Fruit fly (Drosophila melanogaster) whole organism, embryonic: ENCODE data around the gene CG6230.
A peak's percentile ranks its signal among the peaks of the same experiment; 100 is the strongest.

Experiments used
- Atf-2 ChIP-seq: fragments of 200-800 bp; sonication (Bioruptor generic); optimal IDR thresholded peaks from 2 replicates; lab custom pipeline; 2016; ENCODE audit warnings: missing biosample characterization, missing genetic modification characterization
- C15 ChIP-seq: fragments of 200-800 bp; sonication (Bioruptor generic); IDR thresholded peaks from 3 replicates; pipeline ENCODE4 v1.3.6; 2022; ENCODE audit warnings: missing biosample characterization, missing genetic modification characterization
- CG11696 ChIP-seq: fragments of 200-800 bp; sonication (Bioruptor generic); IDR thresholded peaks from 2 replicates; pipeline ENCODE4 v1.3.6; 2022; ENCODE audit warnings: missing biosample characterization, missing genetic modification characterization
- CG12299 ChIP-seq: fragments of 200-800 bp; sonication (Bioruptor generic); optimal IDR thresholded peaks from 2 replicates; lab custom pipeline; 2018; ENCODE audit warnings: missing biosample characterization, mild to moderate bottlenecking, missing genetic modification characterization
- CG13123 ChIP-seq: fragments of 200-800 bp; sonication (Bioruptor generic); optimal IDR thresholded peaks from 2 replicates; lab custom pipeline; 2016; ENCODE audit warnings: missing biosample characterization, missing genetic modification characterization
- CG17328 ChIP-seq: fragments of 200-800 bp; sonication (Bioruptor generic); IDR thresholded peaks from 2 replicates; pipeline ENCODE4 v1.3.6; 2022; ENCODE audit warnings: missing biosample characterization, missing genetic modification characterization
- CG18599 ChIP-seq: fragments of 200-800 bp; sonication (Bioruptor generic); optimal IDR thresholded peaks from 3 replicates; lab custom pipeline; 2017; ENCODE audit warnings: missing biosample characterization, missing genetic modification characterization, mild to moderate bottlenecking, moderate library complexity, missing genetic modification reagents
- CG18619 ChIP-seq: fragments of 200-800 bp; sonication (Bioruptor generic); optimal IDR thresholded peaks from 3 replicates; lab custom pipeline; 2017; ENCODE audit warnings: missing biosample characterization, mild to moderate bottlenecking, missing genetic modification characterization
- CG2116 ChIP-seq: fragments of 200-800 bp; sonication (Bioruptor generic); optimal IDR thresholded peaks from 3 replicates; lab custom pipeline; 2018; ENCODE audit warnings: missing biosample characterization, mild to moderate bottlenecking, missing genetic modification characterization
- CG2678 ChIP-seq: fragments of 200-800 bp; sonication (Bioruptor generic); optimal IDR thresholded peaks from 3 replicates; lab custom pipeline; 2019; ENCODE audit warnings: missing biosample characterization, mild to moderate bottlenecking, missing genetic modification characterization, moderate library complexity
- CG3407 ChIP-seq: fragments of 200-800 bp; sonication (Bioruptor generic); optimal IDR thresholded peaks from 2 replicates; lab custom pipeline; 2018; ENCODE audit warnings: missing biosample characterization, mild to moderate bottlenecking, missing genetic modification characterization
- CG34224 ChIP-seq: fragments of 200-800 bp; sonication (Bioruptor generic); IDR thresholded peaks from 3 replicates; pipeline ENCODE4 v1.3.6; 2022; ENCODE audit warnings: missing biosample characterization, missing genetic modification characterization; ENCODE audit not compliant: partially characterized antibody
- CG34376 ChIP-seq: fragments of 200-800 bp; sonication (Bioruptor generic); optimal IDR thresholded peaks from 2 replicates; lab custom pipeline; 2018; ENCODE audit warnings: missing biosample characterization, mild to moderate bottlenecking, missing genetic modification characterization
- CG4360 ChIP-seq: fragments of 200-800 bp; sonication (Bioruptor generic); IDR thresholded peaks from 2 replicates; pipeline ENCODE4 v1.3.6; 2022; ENCODE audit warnings: missing biosample characterization, missing genetic modification characterization
- CG4854 ChIP-seq: fragments of 200-800 bp; sonication (Bioruptor generic); optimal IDR thresholded peaks from 2 replicates; lab custom pipeline; 2016; ENCODE audit warnings: missing biosample characterization, missing genetic modification characterization, inconsistent platforms
- CG6683 ChIP-seq: fragments of 200-800 bp; sonication (Bioruptor generic); optimal IDR thresholded peaks from 2 replicates; lab custom pipeline; 2017; ENCODE audit warnings: missing biosample characterization, mild to moderate bottlenecking, missing genetic modification characterization, missing genetic modification reagents
- CG7556 ChIP-seq: fragments of 200-800 bp; sonication (Bioruptor generic); optimal IDR thresholded peaks from 2 replicates; lab custom pipeline; 2017; ENCODE audit warnings: missing biosample characterization, mild to moderate bottlenecking, missing genetic modification characterization
- CG8388 ChIP-seq: fragments of 200-800 bp; sonication (Bioruptor generic); optimal IDR thresholded peaks from 2 replicates; lab custom pipeline; 2019; ENCODE audit warnings: missing biosample characterization, mild to moderate bottlenecking, missing genetic modification characterization, moderate library complexity
- D ChIP-seq, 2 experiments: fragments of 200-800 bp in 1 of 2; fragments of >200 bp in 1 of 2; sonication (Bioruptor generic) in 1 of 2; optimal IDR thresholded peaks; 2 replicates in 1 of 2; 3 replicates in 1 of 2; lab custom pipeline; 2017; ENCODE audit warnings: mild to moderate bottlenecking in 1 of 2, missing biosample characterization in 1 of 2, missing genetic modification characterization in 1 of 2, missing genetic modification reagents in 1 of 2
- D19A ChIP-seq: fragments of 200-800 bp; optimal IDR thresholded peaks from 3 replicates; lab custom pipeline; 2019; ENCODE audit warnings: missing biosample characterization, mild to moderate bottlenecking, missing genetic modification characterization, moderate library complexity
- Dad ChIP-seq: fragments of 200-800 bp; sonication (Bioruptor generic); optimal IDR thresholded peaks from 3 replicates; lab custom pipeline; 2016; ENCODE audit warnings: missing biosample characterization, missing genetic modification characterization
- Dll ChIP-seq: fragments of 200-800 bp; sonication (Bioruptor generic); IDR thresholded peaks from 4 replicates; pipeline ENCODE4 v1.3.6; 2022; ENCODE audit warnings: missing biosample characterization, missing genetic modification characterization; ENCODE audit not compliant: partially characterized antibody
- Dp ChIP-seq: fragments of 200-800 bp; sonication (Bioruptor generic); optimal IDR thresholded peaks from 2 replicates; lab custom pipeline; 2018; ENCODE audit warnings: missing biosample characterization, mild to moderate bottlenecking, missing genetic modification characterization, moderate library complexity
- HmgD ChIP-seq: fragments of 200-800 bp; sonication (Bioruptor generic); optimal IDR thresholded peaks from 3 replicates; lab custom pipeline; 2016; ENCODE audit warnings: missing biosample characterization, missing genetic modification characterization
- Hr39 ChIP-seq: fragments of >200 bp; optimal IDR thresholded peaks from 2 replicates; lab custom pipeline; 2017
- MBD-R2 ChIP-seq: fragments of 200-800 bp; sonication (Bioruptor generic); IDR thresholded peaks from 2 replicates; pipeline ENCODE4 v1.3.6; 2022; ENCODE audit warnings: missing biosample characterization, missing genetic modification characterization
- Myb ChIP-seq: fragments of 200-800 bp; sonication (Bioruptor generic); optimal IDR thresholded peaks from 2 replicates; lab custom pipeline; 2016; ENCODE audit warnings: missing biosample characterization, missing genetic modification characterization
- Neu2 ChIP-seq: fragments of 200-800 bp; sonication (Bioruptor generic); optimal IDR thresholded peaks from 3 replicates; lab custom pipeline; 2016; ENCODE audit warnings: missing biosample characterization, missing genetic modification characterization, borderline replicate concordance
- Optix ChIP-seq: fragments of 200-800 bp; sonication (Bioruptor generic); IDR thresholded peaks from 3 replicates; pipeline ENCODE4 v1.3.6; 2022; ENCODE audit warnings: missing biosample characterization, missing genetic modification characterization
- Side ChIP-seq: fragments of 200-800 bp; sonication (Bioruptor generic); optimal IDR thresholded peaks from 2 replicates; lab custom pipeline; 2016; ENCODE audit warnings: missing biosample characterization, missing genetic modification characterization
- bbx ChIP-seq: fragments of 200-800 bp; sonication (Bioruptor generic); IDR thresholded peaks from 2 replicates; pipeline ENCODE4 v1.3.6; 2022; ENCODE audit warnings: missing biosample characterization, missing genetic modification characterization; ENCODE audit not compliant: partially characterized antibody
- br ChIP-seq: fragments of >200 bp; optimal IDR thresholded peaks from 2 replicates; lab custom pipeline; 2017
- chm ChIP-seq: fragments of 200-800 bp; sonication (Bioruptor generic); IDR thresholded peaks from 2 replicates; pipeline ENCODE4 v1.3.6; 2022; ENCODE audit warnings: missing biosample characterization, missing genetic modification characterization
- dimm ChIP-seq: fragments of 200-800 bp; sonication (Bioruptor generic); IDR thresholded peaks from 2 replicates; pipeline ENCODE4 v1.3.6; 2022; ENCODE audit warnings: missing biosample characterization, missing genetic modification characterization
- emc ChIP-seq: fragments of 200-800 bp; sonication (Bioruptor generic); optimal IDR thresholded peaks from 2 replicates; lab custom pipeline; 2016; ENCODE audit warnings: missing biosample characterization, missing genetic modification characterization
- exex ChIP-seq: fragments of 200-800 bp; sonication (Bioruptor generic); optimal IDR thresholded peaks from 4 replicates; lab custom pipeline; 2018; ENCODE audit warnings: missing biosample characterization, mild to moderate bottlenecking, missing genetic modification characterization, moderate library complexity
- h ChIP-seq: fragments of >200 bp; optimal IDR thresholded peaks from 2 replicates; lab custom pipeline; 2017
- inv ChIP-seq: fragments of 200-800 bp; sonication (Bioruptor generic); IDR thresholded peaks from 2 replicates; pipeline ENCODE4 v1.3.6; 2022; ENCODE audit warnings: missing biosample characterization, missing genetic modification characterization; ENCODE audit not compliant: partially characterized antibody
- mam ChIP-seq: fragments of 200-800 bp; sonication (Bioruptor generic); optimal IDR thresholded peaks from 3 replicates; lab custom pipeline; 2016; ENCODE audit warnings: missing biosample characterization, missing genetic modification characterization
- nerfin-1 ChIP-seq: fragments of 200-800 bp; sonication (Bioruptor generic); optimal IDR thresholded peaks from 3 replicates; lab custom pipeline; 2019; ENCODE audit warnings: missing biosample characterization, mild to moderate bottlenecking, missing genetic modification characterization, moderate library complexity
- nom ChIP-seq: fragments of 200-800 bp; sonication (Bioruptor generic); optimal IDR thresholded peaks from 2 replicates; lab custom pipeline; 2017; ENCODE audit warnings: missing biosample characterization, missing genetic modification characterization, mild to moderate bottlenecking, moderate library complexity, missing genetic modification reagents
- pan ChIP-seq, 4 experiments: fragments of >200 bp in 3 of 4; fragments of 200-800 bp in 1 of 4; sonication (Bioruptor generic) in 1 of 4; optimal IDR thresholded peaks in 3 of 4; IDR thresholded peaks in 1 of 4; 2 replicates each; pipeline versions ENCODE4 v1.3.6 to Lab custom; 2017 to 2022; ENCODE audit warnings: missing biosample characterization in 2 of 4, missing genetic modification characterization in 2 of 4, mixed read lengths in 1 of 4
- ro ChIP-seq: fragments of 200-800 bp; sonication (Bioruptor generic); IDR thresholded peaks from 2 replicates; pipeline ENCODE4 v1.3.6; 2022; ENCODE audit warnings: missing biosample characterization, missing genetic modification characterization
- sima ChIP-seq: fragments of 200-800 bp; sonication (Bioruptor generic); optimal IDR thresholded peaks from 2 replicates; lab custom pipeline; 2016; ENCODE audit warnings: missing biosample characterization, missing genetic modification characterization
- slou ChIP-seq: fragments of 200-800 bp; sonication (Bioruptor generic); optimal IDR thresholded peaks from 3 replicates; lab custom pipeline; 2016; ENCODE audit warnings: missing biosample characterization, missing genetic modification characterization
- tin ChIP-seq: fragments of 200-800 bp; sonication (Bioruptor generic); optimal IDR thresholded peaks from 3 replicates; lab custom pipeline; 2016; ENCODE audit warnings: missing biosample characterization, missing genetic modification characterization
- tio ChIP-seq: fragments of 200-800 bp; sonication (Bioruptor generic); optimal IDR thresholded peaks from 2 replicates; lab custom pipeline; 2017; ENCODE audit warnings: missing biosample characterization, missing genetic modification characterization, inconsistent platforms
- unpg ChIP-seq: fragments of 200-800 bp; sonication (Bioruptor generic); optimal IDR thresholded peaks from 3 replicates; lab custom pipeline; 2018; ENCODE audit warnings: missing biosample characterization, mild to moderate bottlenecking, missing genetic modification characterization, moderate library complexity
- zfh2 ChIP-seq: fragments of 200-800 bp; sonication (Bioruptor generic); optimal IDR thresholded peaks from 2 replicates; lab custom pipeline; 2016; ENCODE audit warnings: missing biosample characterization, missing genetic modification characterization

Gene CG6230

dm6 chr2L:11130151-11131008 lies 10.3 kb upstream of the CG6230 start, which contains the start of the genes RfC38 and CG4751 (continued):
- peak; percentile 73 for TF ChIP-seq CG2116 (GFP tag; lab: Kevin White, UChicago)
- no peak for TF ChIP-seq D19A (tag; lab: Kevin White, UChicago)
- no peak for TF ChIP-seq HmgD (GFP tag; lab: Kevin White, UChicago)
- no peak for TF ChIP-seq CG18599 (GFP tag; lab: Kevin White, UChicago)
- peak; percentile 65 for TF ChIP-seq Dp (GFP tag; lab: Kevin White, UChicago)
- 0 out of 2 replicates have a peak, but pooled peaks have one; percentile 14 for TF ChIP-seq chm
- TF ChIP-seq sima (GFP tag; lab: Kevin White, UChicago) = no peak
- no peak for TF ChIP-seq CG7556 (GFP tag; lab: Kevin White, UChicago)
- no peak for TF ChIP-seq Dad (GFP tag; lab: Kevin White, UChicago)
- TF ChIP-seq zfh2 (GFP tag; lab: Kevin White, UChicago) = no peak
- no peak for TF ChIP-seq h (lab: Kevin White, UChicago)
- TF ChIP-seq CG8388 (GFP tag; lab: Kevin White, UChicago) = no peak
- TF ChIP-seq mam (GFP tag; lab: Kevin White, UChicago) = no peak
- no peak for TF ChIP-seq ro
- TF ChIP-seq Dll (GFP tag; lab: Robert Waterston, UW) = peak; percentile 84
- peak; percentile 37 for TF ChIP-seq exex (tag; lab: Kevin White, UChicago)
- no peak for TF ChIP-seq Optix
- no peak for TF ChIP-seq unpg
- no peak for TF ChIP-seq Neu2 (GFP tag; lab: Kevin White, UChicago)
- no peak for TF ChIP-seq CG18619
- peak; percentile 65; the same call in 2 of the 3 replicates for TF ChIP-seq CG34224 (GFP tag; lab: Robert Waterston, UW)
- no peak for TF ChIP-seq slou (GFP tag; lab: Kevin White, UChicago)
- TF ChIP-seq CG3407 (GFP tag; lab: Kevin White, UChicago) = no peak
- no peak for TF ChIP-seq pan (optimal IDR thresholded peaks at IDR 0.05; lab: Kevin White, UChicago)
- no peak for TF ChIP-seq pan (GFP tag; optimal IDR thresholded peaks at IDR 0.05 in 1 of 2, IDR thresholded peaks at IDR 0.05 in 1 of 2)
- no peak for TF ChIP-seq CG6683 (GFP tag; lab: Kevin White, UChicago)
- peak; percentile 73 for TF ChIP-seq bbx (GFP tag; lab: Robert Waterston, UW)
- peak; percentile 50; the same call in 1 of the 2 replicates for TF ChIP-seq inv (GFP tag; lab: Robert Waterston, UW)
- no peak for TF ChIP-seq CG4360 (GFP tag; lab: Robert Waterston, UW)
- peak; percentile 39 for TF ChIP-seq nerfin-1 (tag; lab: Kevin White, UChicago)
- no peak for TF ChIP-seq Side (GFP tag; lab: Kevin White, UChicago)
- TF ChIP-seq CG2678 (tag; lab: Kevin White, UChicago) = no peak
- no peak for TF ChIP-seq C15
- TF ChIP-seq CG34376 = no peak
- TF ChIP-seq CG4854 (GFP tag; lab: Kevin White, UChicago) = no peak
- no peak for TF ChIP-seq nom (GFP tag; lab: Kevin White, UChicago)
- no peak for TF ChIP-seq br
- no peak for TF ChIP-seq CG12299
- TF ChIP-seq emc (GFP tag; lab: Kevin White, UChicago) = no peak
- TF ChIP-seq tio (GFP tag; lab: Kevin White, UChicago) = no peak
- TF ChIP-seq D (optimal IDR thresholded peaks at IDR 0.05; lab: Kevin White, UChicago) = no peak
- no peak for TF ChIP-seq D (GFP tag; optimal IDR thresholded peaks at IDR 0.05; lab: Kevin White, UChicago)
- TF ChIP-seq Hr39 = no peak
- peak; percentile 50 for TF ChIP-seq Myb (GFP tag; lab: Kevin White, UChicago)
- TF ChIP-seq dimm (GFP tag; lab: Robert Waterston, UW) = no peak
- no peak for TF ChIP-seq CG13123
- TF ChIP-seq tin = no peak
- TF ChIP-seq CG17328 = no peak
- no peak for TF ChIP-seq Atf-2 (GFP tag; lab: Kevin White, UChicago)
- TF ChIP-seq MBD-R2 (GFP tag; lab: Robert Waterston, UW) = peak; percentile 74
- TF ChIP-seq CG11696 (GFP tag; lab: Robert Waterston, UW) = no peak
